Worm (Caenorhabditis elegans) whole organism, late embryonic: ENCODE results near the gene unc-44.

ENCODE experiments used
- C08G9.2 ChIP-seq: sonication (generic microtip); optimal IDR thresholded peaks from 2 replicates; lab custom pipeline; 2016; ENCODE audit warnings: mild to moderate bottlenecking, missing genetic modification characterization, moderate library complexity, missing compliant biosample characterization
- K09A11.1 ChIP-seq: sonication (generic microtip); optimal IDR thresholded peaks from 2 replicates; lab custom pipeline; 2017; ENCODE audit warnings: antibody characterized with exemption, mild to moderate bottlenecking, missing genetic modification characterization, missing compliant biosample characterization; ENCODE audit not compliant: insufficient read depth
- T23F11.4 ChIP-seq: fragments of 200-800 bp; sonication (Bioruptor generic); optimal IDR thresholded peaks from 2 replicates; lab custom pipeline; 2018; ENCODE audit warnings: mild to moderate bottlenecking, missing genetic modification characterization, missing compliant biosample characterization
- ama-1 ChIP-seq: fragments of 150-350 bp; optimal IDR thresholded peaks from 2 replicates; lab custom pipeline; 2014
- ceh-14 ChIP-seq: sonication (generic microtip); optimal IDR thresholded peaks from 2 replicates; lab custom pipeline; 2016; ENCODE audit warnings: missing genotype, missing genetic modification characterization, missing compliant biosample characterization
- ceh-18 ChIP-seq: sonication (generic microtip); optimal IDR thresholded peaks from 2 replicates; lab custom pipeline; 2016; ENCODE audit warnings: missing genetic modification characterization, missing compliant biosample characterization
- ceh-22 ChIP-seq: sonication (generic microtip); optimal IDR thresholded peaks from 2 replicates; lab custom pipeline; 2017; ENCODE audit warnings: missing biosample characterization, missing genetic modification characterization
- ceh-24 ChIP-seq: sonication (generic microtip); optimal IDR thresholded peaks from 2 replicates; lab custom pipeline; 2016; ENCODE audit warnings: mild to moderate bottlenecking, missing genetic modification characterization, missing compliant biosample characterization
- ceh-31 ChIP-seq: sonication (generic microtip); optimal IDR thresholded peaks from 2 replicates; lab custom pipeline; 2016; ENCODE audit warnings: missing genetic modification characterization, missing compliant biosample characterization
- ceh-6 ChIP-seq: fragments of 200-800 bp; sonication (Bioruptor generic); optimal IDR thresholded peaks from 2 replicates; lab custom pipeline; 2018; ENCODE audit warnings: mild to moderate bottlenecking, missing genetic modification characterization, missing compliant biosample characterization
- che-1 ChIP-seq: sonication (generic microtip); optimal IDR thresholded peaks from 2 replicates; lab custom pipeline; 2016; ENCODE audit warnings: mild to moderate bottlenecking, missing genetic modification characterization, missing compliant biosample characterization
- dve-1 ChIP-seq: sonication (generic microtip); optimal IDR thresholded peaks from 2 replicates; lab custom pipeline; 2017; ENCODE audit warnings: antibody characterized with exemption, mild to moderate bottlenecking, missing genetic modification characterization, missing compliant biosample characterization
- elt-2 ChIP-seq: sonication (generic microtip); optimal IDR thresholded peaks from 2 replicates; lab custom pipeline; 2016; ENCODE audit warnings: missing genetic modification reagents, missing genetic modification characterization, missing compliant biosample characterization
- elt-4 ChIP-seq: sonication (generic microtip); optimal IDR thresholded peaks from 2 replicates; lab custom pipeline; 2016; ENCODE audit warnings: missing genetic modification characterization, missing compliant biosample characterization
- fkh-10 ChIP-seq: fragments of 150-350 bp; optimal IDR thresholded peaks from 2 replicates; lab custom pipeline; 2014; ENCODE audit warnings: missing biosample characterization, missing genetic modification reagents, missing genetic modification characterization
- fkh-6 ChIP-seq: sonication (generic microtip); optimal IDR thresholded peaks from 2 replicates; lab custom pipeline; 2016; ENCODE audit warnings: missing genetic modification characterization, missing compliant biosample characterization
- gmeb-2 ChIP-seq: sonication (generic microtip); optimal IDR thresholded peaks from 2 replicates; lab custom pipeline; 2016; ENCODE audit warnings: missing genetic modification characterization, inconsistent platforms, missing compliant biosample characterization
- hlh-13 ChIP-seq: fragments of 200-800 bp; sonication (Bioruptor generic); optimal IDR thresholded peaks from 2 replicates; lab custom pipeline; 2018; ENCODE audit warnings: mild to moderate bottlenecking, missing genetic modification characterization, missing compliant biosample characterization
- hlh-15 ChIP-seq: sonication (generic microtip); optimal IDR thresholded peaks from 2 replicates; lab custom pipeline; 2016; ENCODE audit warnings: missing genetic modification characterization, missing compliant biosample characterization
- hlh-6 ChIP-seq: sonication (generic microtip); optimal IDR thresholded peaks from 2 replicates; lab custom pipeline; 2016; ENCODE audit warnings: missing genotype, missing genetic modification characterization, missing compliant biosample characterization
- hlh-8 ChIP-seq: sonication (generic microtip); optimal IDR thresholded peaks from 2 replicates; lab custom pipeline; 2016; ENCODE audit warnings: missing genotype, missing genetic modification characterization, missing compliant biosample characterization
- lim-6 ChIP-seq: sonication (generic microtip); optimal IDR thresholded peaks from 2 replicates; lab custom pipeline; 2016; ENCODE audit warnings: missing genetic modification characterization, missing compliant biosample characterization
- madf-2 ChIP-seq: sonication (generic microtip); optimal IDR thresholded peaks from 2 replicates; lab custom pipeline; 2017; ENCODE audit warnings: missing genetic modification characterization, missing compliant biosample characterization
- nhr-11 ChIP-seq: fragments of 150-350 bp; optimal IDR thresholded peaks from 2 replicates; lab custom pipeline; 2014; ENCODE audit warnings: missing biosample characterization, missing genetic modification characterization
- nhr-232 ChIP-seq: sonication (generic microtip); optimal IDR thresholded peaks from 2 replicates; lab custom pipeline; 2016; ENCODE audit warnings: missing genetic modification characterization, missing compliant biosample characterization
- odd-2 ChIP-seq: sonication (generic microtip); optimal IDR thresholded peaks from 2 replicates; lab custom pipeline; 2017; ENCODE audit warnings: antibody characterized with exemption, mild to moderate bottlenecking, missing genetic modification characterization, missing compliant biosample characterization
- pha-2 ChIP-seq: sonication (generic microtip); optimal IDR thresholded peaks from 2 replicates; lab custom pipeline; 2017; ENCODE audit warnings: mild to moderate bottlenecking, missing genetic modification characterization, missing compliant biosample characterization
- ref-2 ChIP-seq: sonication (generic microtip); optimal IDR thresholded peaks from 2 replicates; lab custom pipeline; 2016; ENCODE audit warnings: missing genetic modification characterization, missing compliant biosample characterization
- sdc-2 ChIP-seq: sonication (generic microtip); optimal IDR thresholded peaks from 2 replicates; lab custom pipeline; 2016; ENCODE audit warnings: missing genotype, missing genetic modification characterization, missing compliant biosample characterization
- sox-2 ChIP-seq: fragments of 200-800 bp; sonication (Bioruptor generic); IDR thresholded peaks from 2 replicates; pipeline ENCODE4 v1.3.6; 2022; ENCODE audit warnings: missing genetic modification reagents, missing genetic modification characterization, missing compliant biosample characterization
- syd-9 ChIP-seq: sonication (generic microtip); optimal IDR thresholded peaks from 2 replicates; lab custom pipeline; 2016; ENCODE audit warnings: mild to moderate bottlenecking, missing genetic modification characterization, moderate library complexity, missing compliant biosample characterization
- tbx-2 ChIP-seq: sonication (generic microtip); optimal IDR thresholded peaks from 2 replicates; lab custom pipeline; 2016; ENCODE audit warnings: missing genetic modification characterization, missing compliant biosample characterization
- ttx-3 ChIP-seq: sonication (generic microtip); optimal IDR thresholded peaks from 2 replicates; lab custom pipeline; 2016; ENCODE audit warnings: missing genetic modification reagents, missing genetic modification characterization, missing compliant biosample characterization
- unc-3 ChIP-seq, 2 experiments: fragments of 200-800 bp in 1 of 2; sonication (Bioruptor generic) in 1 of 2; sonication (generic microtip) in 1 of 2; conservative IDR thresholded peaks in 1 of 2; optimal IDR thresholded peaks in 1 of 2; 2 replicates each; pipeline versions ENCODE4 v1.3.6 to Lab custom; 2016 to 2022; ENCODE audit warnings: missing compliant biosample characterization in 2 of 2, missing genetic modification characterization in 2 of 2, missing genetic modification reagents in 1 of 2
- unc-42 ChIP-seq: sonication (generic microtip); optimal IDR thresholded peaks from 2 replicates; lab custom pipeline; 2016; ENCODE audit warnings: missing genotype, missing genetic modification characterization, missing compliant biosample characterization
- unc-86 ChIP-seq: sonication (generic microtip); optimal IDR thresholded peaks from 2 replicates; lab custom pipeline; 2016; ENCODE audit warnings: missing genetic modification characterization, missing compliant biosample characterization
- zip-5 ChIP-seq: sonication (generic microtip); optimal IDR thresholded peaks from 2 replicates; lab custom pipeline; 2016; ENCODE audit warnings: missing genetic modification characterization, missing compliant biosample characterization

Gene unc-44

ce11 chrIV:5973947-5974495 lies 1.3 kb upstream of the unc-44 start (continued):
- TF ChIP-seq ceh-6 (GFP tag; lab: Kevin White, UChicago) (peak; percentile 2), ceh-22 (tag; lab: Kevin White, UChicago) (no peak), madf-2 (tag; lab: Kevin White, UChicago) (no peak), unc-3 (GFP tag; conservative IDR thresholded peaks at IDR 0.05; lab: Robert Waterston, UW) (no peak), unc-3 (tag; optimal IDR thresholded peaks at IDR 0.05; lab: Kevin White, UChicago) (peak; percentile 36), nhr-232 (tag; lab: Kevin White, UChicago) (no peak), fkh-6 (tag; lab: Kevin White, UChicago) (no peak), hlh-15 (tag; lab: Kevin White, UChicago) (no peak), sdc-2 (tag; lab: Kevin White, UChicago) (no peak), ceh-24 (peak; percentile 11), K09A11.1 (peak; percentile 7), che-1 (peak; percentile 15), ceh-18 (tag; lab: Kevin White, UChicago) (peak; percentile 80), ref-2 (tag; lab: Kevin White, UChicago) (no peak), odd-2 (tag; lab: Kevin White, UChicago) (no peak), hlh-13 (no peak)

- TF ChIP-seq unc-86 (tag; lab: Kevin White, UChicago) = no peak
- peak; percentile 35; the same call in 1 of the 2 replicates for TF ChIP-seq unc-3 (GFP tag; conservative IDR thresholded peaks at IDR 0.05; lab: Robert Waterston, UW)
- peak; percentile 77 for TF ChIP-seq unc-3 (tag; optimal IDR thresholded peaks at IDR 0.05; lab: Kevin White, UChicago)
- no peak for TF ChIP-seq ref-2 (tag; lab: Kevin White, UChicago)
- no peak for TF ChIP-seq T23F11.4 (GFP tag; lab: Kevin White, UChicago)
- no peak for TF ChIP-seq che-1
- no peak for TF ChIP-seq C08G9.2 (tag; lab: Kevin White, UChicago)
- TF ChIP-seq hlh-8 (tag; lab: Kevin White, UChicago) = no peak
- no peak for TF ChIP-seq ttx-3 (tag; lab: Kevin White, UChicago)
- TF ChIP-seq fkh-10 (GFP tag; lab: Kevin White, UChicago) = no peak
- TF ChIP-seq hlh-13 = no peak
- TF ChIP-seq gmeb-2 (tag; lab: Kevin White, UChicago) = no peak
- TF ChIP-seq unc-42 = peak; percentile 82
- TF ChIP-seq ama-1 (lab: Kevin White, UChicago) = peak; percentile 37
- no peak for TF ChIP-seq pha-2 (tag; lab: Kevin White, UChicago)
Measured at ce11 chrIV:5977276-5977675, 1.9 kb downstream of the unc-44 start.

- TF ChIP-seq unc-86 (tag; lab: Kevin White, UChicago) (no peak), hlh-6 (no peak), dve-1 (no peak), ceh-14 (tag; lab: Kevin White, UChicago) (no peak), che-1 (no peak), tbx-2 (tag; lab: Kevin White, UChicago) (no peak), gmeb-2 (tag; lab: Kevin White, UChicago) (no peak), fkh-6 (tag; lab: Kevin White, UChicago) (no peak), ceh-22 (tag; lab: Kevin White, UChicago) (no peak), zip-5 (no peak), ceh-24 (no peak), syd-9 (tag; lab: Kevin White, UChicago) (no peak), elt-4 (no peak), ceh-31 (tag; lab: Kevin White, UChicago) (no peak), lim-6 (tag; lab: Kevin White, UChicago) (no peak), sox-2 (GFP tag; lab: Robert Waterston, UW) (no peak)
Measured at ce11 chrIV:5979818-5980217, 4.5 kb downstream of the unc-44 start.

ce11 chrIV:5983191-5983590 lies 7.8 kb downstream of the unc-44 start:
- TF ChIP-seq elt-2 (tag; lab: Kevin White, UChicago) (no peak), hlh-15 (tag; lab: Kevin White, UChicago) (no peak), nhr-11 (tag; lab: Kevin White, UChicago) (no peak), odd-2 (tag; lab: Kevin White, UChicago) (no peak)
